Fruit fly (Drosophila melanogaster) whole organism, wandering third instar larva: ENCODE measurements around the gene png.

Source experiments
- Abd-B ChIP-seq: fragments of >200 bp; optimal IDR thresholded peaks from 2 replicates; lab custom pipeline; 2017; ENCODE audit warnings: missing biosample characterization, missing genetic modification characterization
- Myc ChIP-seq: fragments of >200 bp; optimal IDR thresholded peaks from 2 replicates; lab custom pipeline; 2017
- OdsH ChIP-seq: fragments of 200-800 bp; sonication (Bioruptor generic); optimal IDR thresholded peaks from 2 replicates; lab custom pipeline; 2016; ENCODE audit warnings: missing biosample characterization, mild to moderate bottlenecking, missing genetic modification characterization
- Rel ChIP-seq, 2 experiments: fragments of 200-800 bp; sonication (Bioruptor generic) in 1 of 2; optimal IDR thresholded peaks; 2 replicates in 1 of 2; 3 replicates in 1 of 2; lab custom pipeline; 2016 to 2019; ENCODE audit warnings: mild to moderate bottlenecking in 2 of 2, missing biosample characterization in 2 of 2, missing genetic modification characterization in 2 of 2, moderate library complexity in 1 of 2
- brk ChIP-seq: fragments of 200-800 bp; sonication (Bioruptor generic); optimal IDR thresholded peaks from 2 replicates; lab custom pipeline; 2016; ENCODE audit warnings: missing biosample characterization, mild to moderate bottlenecking, missing genetic modification characterization
- foxo ChIP-seq, 2 experiments: fragments of 200-800 bp; sonication (Bioruptor generic); optimal IDR thresholded peaks; 2 replicates in 1 of 2; 3 replicates in 1 of 2; lab custom pipeline; 2016 to 2017; ENCODE audit warnings: missing biosample characterization in 2 of 2, missing genetic modification characterization in 2 of 2
- pan ChIP-seq: fragments of >200 bp; optimal IDR thresholded peaks from 2 replicates; lab custom pipeline; 2017
- psq ChIP-seq: fragments of 200-800 bp; sonication (Bioruptor generic); optimal IDR thresholded peaks from 3 replicates; lab custom pipeline; 2017; ENCODE audit warnings: missing biosample characterization, mild to moderate bottlenecking, missing genetic modification characterization, moderate library complexity
- usp ChIP-seq: fragments of >200 bp; optimal IDR thresholded peaks from 2 replicates; lab custom pipeline; 2017; ENCODE audit warnings: missing biosample characterization, missing genetic modification characterization

DNA sequence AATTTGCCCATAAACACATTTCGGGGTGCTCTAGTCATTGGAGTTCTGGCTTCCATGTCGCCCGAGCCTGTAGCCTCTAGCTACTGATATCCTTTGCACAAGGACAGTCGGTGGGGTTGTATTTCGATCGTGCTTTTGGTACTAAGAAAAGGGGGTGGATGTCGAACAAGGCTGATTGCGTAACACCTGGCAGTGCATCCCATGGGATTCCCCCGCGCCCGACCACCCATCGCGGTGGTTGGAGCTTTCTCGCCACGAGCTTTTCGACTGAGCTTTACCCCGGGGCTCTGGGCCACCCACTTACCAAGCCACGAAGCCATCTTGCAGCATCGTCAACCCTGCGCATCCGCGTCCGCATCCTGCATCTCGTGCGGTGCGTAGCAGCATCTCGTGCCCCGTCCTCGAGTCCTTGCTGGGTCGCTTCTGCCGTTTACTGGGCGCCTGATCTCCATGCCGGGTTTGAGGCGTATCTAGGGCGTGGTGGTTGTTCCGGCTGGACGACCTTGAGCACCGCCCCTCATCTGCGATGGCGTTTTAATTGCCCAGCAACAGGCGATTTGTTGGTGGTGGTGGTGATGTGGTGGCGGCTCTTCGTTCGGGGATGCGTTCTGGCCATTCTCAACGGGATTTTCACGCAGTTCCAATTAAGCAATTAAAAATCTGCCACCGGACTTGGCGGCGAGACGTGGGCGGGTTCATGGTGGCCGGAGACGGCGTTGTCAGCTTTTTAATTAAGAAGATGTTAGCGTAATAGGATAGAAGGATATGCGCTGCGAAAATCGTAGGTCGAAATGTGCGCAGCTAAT is 40.5 kb upstream of the png start:
- no peak for TF ChIP-seq psq (GFP tag; lab: Kevin White, UChicago)
- TF ChIP-seq Myc = no peak
- TF ChIP-seq Rel (GFP tag; optimal IDR thresholded peaks at IDR 0.05; lab: Kevin White, UChicago) = no peak
- peak; percentile 39 for TF ChIP-seq Rel (tag; optimal IDR thresholded peaks at IDR 0.05; lab: Kevin White, UChicago)
- no peak for TF ChIP-seq Abd-B (GFP tag; lab: Kevin White, UChicago)
- TF ChIP-seq foxo (GFP tag; optimal IDR thresholded peaks at IDR 0.05; lab: Kevin White, UChicago) = no peak
- no peak for TF ChIP-seq pan (lab: Kevin White, UChicago)
- TF ChIP-seq brk (GFP tag; lab: Kevin White, UChicago) = no peak
- no peak for TF ChIP-seq usp (GFP tag; lab: Kevin White, UChicago)
- no peak for TF ChIP-seq OdsH (GFP tag; lab: Kevin White, UChicago)
